Worm (Caenorhabditis elegans) whole organism, late embryonic: ENCODE data around the gene Y7A5A.9.

Experiments used
- K02D7.2 ChIP-seq: sonication (generic microtip); optimal IDR thresholded peaks from 2 replicates; lab custom pipeline; 2017; ENCODE audit warnings: mild to moderate bottlenecking, missing genetic modification characterization, missing compliant biosample characterization
- K09A11.1 ChIP-seq: sonication (generic microtip); optimal IDR thresholded peaks from 2 replicates; lab custom pipeline; 2017; ENCODE audit warnings: antibody characterized with exemption, mild to moderate bottlenecking, missing genetic modification characterization, missing compliant biosample characterization; ENCODE audit not compliant: insufficient read depth
- T23F11.4 ChIP-seq: fragments of 200-800 bp; sonication (Bioruptor generic); optimal IDR thresholded peaks from 2 replicates; lab custom pipeline; 2018; ENCODE audit warnings: mild to moderate bottlenecking, missing genetic modification characterization, missing compliant biosample characterization
- ahr-1 ChIP-seq: sonication (generic microtip); optimal IDR thresholded peaks from 2 replicates; lab custom pipeline; 2016; ENCODE audit warnings: missing genetic modification characterization, missing compliant biosample characterization
- ama-1 ChIP-seq: fragments of 150-350 bp; optimal IDR thresholded peaks from 2 replicates; lab custom pipeline; 2014
- ceh-14 ChIP-seq: sonication (generic microtip); optimal IDR thresholded peaks from 2 replicates; lab custom pipeline; 2016; ENCODE audit warnings: missing genotype, missing genetic modification characterization, missing compliant biosample characterization
- ceh-18 ChIP-seq: sonication (generic microtip); optimal IDR thresholded peaks from 2 replicates; lab custom pipeline; 2016; ENCODE audit warnings: missing genetic modification characterization, missing compliant biosample characterization
- ceh-24 ChIP-seq: sonication (generic microtip); optimal IDR thresholded peaks from 2 replicates; lab custom pipeline; 2016; ENCODE audit warnings: mild to moderate bottlenecking, missing genetic modification characterization, missing compliant biosample characterization
- ceh-34 ChIP-seq: sonication (generic microtip); optimal IDR thresholded peaks from 2 replicates; lab custom pipeline; 2016; ENCODE audit warnings: mild to moderate bottlenecking, missing genetic modification characterization, missing compliant biosample characterization
- ceh-48 ChIP-seq: sonication (generic microtip); optimal IDR thresholded peaks from 2 replicates; lab custom pipeline; 2016; ENCODE audit warnings: missing genetic modification characterization, inconsistent platforms, missing compliant biosample characterization
- ceh-6 ChIP-seq: fragments of 200-800 bp; sonication (Bioruptor generic); optimal IDR thresholded peaks from 2 replicates; lab custom pipeline; 2018; ENCODE audit warnings: mild to moderate bottlenecking, missing genetic modification characterization, missing compliant biosample characterization
- dmd-4 ChIP-seq: sonication (generic microtip); optimal IDR thresholded peaks from 2 replicates; lab custom pipeline; 2016; ENCODE audit warnings: borderline replicate concordance, missing genetic modification characterization, missing compliant biosample characterization
- dve-1 ChIP-seq: sonication (generic microtip); optimal IDR thresholded peaks from 2 replicates; lab custom pipeline; 2017; ENCODE audit warnings: antibody characterized with exemption, mild to moderate bottlenecking, missing genetic modification characterization, missing compliant biosample characterization
- elt-2 ChIP-seq: sonication (generic microtip); optimal IDR thresholded peaks from 2 replicates; lab custom pipeline; 2016; ENCODE audit warnings: missing genetic modification reagents, missing genetic modification characterization, missing compliant biosample characterization
- ets-4 ChIP-seq: sonication (generic microtip); optimal IDR thresholded peaks from 2 replicates; lab custom pipeline; 2016; ENCODE audit warnings: missing genetic modification characterization, missing compliant biosample characterization
- eyg-1 ChIP-seq: sonication (generic microtip); optimal IDR thresholded peaks from 2 replicates; lab custom pipeline; 2016; ENCODE audit warnings: missing genotype, missing genetic modification characterization, missing compliant biosample characterization
- fax-1 ChIP-seq: sonication (generic microtip); optimal IDR thresholded peaks from 2 replicates; lab custom pipeline; 2016; ENCODE audit warnings: missing genotype, missing genetic modification characterization, missing compliant biosample characterization
- fkh-10 ChIP-seq: fragments of 150-350 bp; optimal IDR thresholded peaks from 2 replicates; lab custom pipeline; 2014; ENCODE audit warnings: missing biosample characterization, missing genetic modification reagents, missing genetic modification characterization
- fkh-6 ChIP-seq: sonication (generic microtip); optimal IDR thresholded peaks from 2 replicates; lab custom pipeline; 2016; ENCODE audit warnings: missing genetic modification characterization, missing compliant biosample characterization
- gmeb-2 ChIP-seq: sonication (generic microtip); optimal IDR thresholded peaks from 2 replicates; lab custom pipeline; 2016; ENCODE audit warnings: missing genetic modification characterization, inconsistent platforms, missing compliant biosample characterization
- hlh-13 ChIP-seq: fragments of 200-800 bp; sonication (Bioruptor generic); optimal IDR thresholded peaks from 2 replicates; lab custom pipeline; 2018; ENCODE audit warnings: mild to moderate bottlenecking, missing genetic modification characterization, missing compliant biosample characterization
- lim-6 ChIP-seq: sonication (generic microtip); optimal IDR thresholded peaks from 2 replicates; lab custom pipeline; 2016; ENCODE audit warnings: missing genetic modification characterization, missing compliant biosample characterization
- lin-11 ChIP-seq: fragments of 200-800 bp; sonication (Bioruptor generic); optimal IDR thresholded peaks from 2 replicates; lab custom pipeline; 2018; ENCODE audit warnings: mild to moderate bottlenecking, missing genetic modification characterization, missing compliant biosample characterization
- mec-3 ChIP-seq: sonication (generic microtip); optimal IDR thresholded peaks from 2 replicates; lab custom pipeline; 2016; ENCODE audit warnings: borderline replicate concordance, missing genetic modification characterization, missing compliant biosample characterization
- nfya-1 ChIP-seq: sonication (generic microtip); optimal IDR thresholded peaks from 2 replicates; lab custom pipeline; 2017; ENCODE audit warnings: missing genetic modification characterization, mild to moderate bottlenecking, missing compliant biosample characterization, antibody characterized with exemption, moderate library complexity
- npax-4 ChIP-seq: sonication (generic microtip); optimal IDR thresholded peaks from 2 replicates; lab custom pipeline; 2016; ENCODE audit warnings: missing genetic modification characterization, missing compliant biosample characterization
- odd-2 ChIP-seq: sonication (generic microtip); optimal IDR thresholded peaks from 2 replicates; lab custom pipeline; 2017; ENCODE audit warnings: antibody characterized with exemption, mild to moderate bottlenecking, missing genetic modification characterization, missing compliant biosample characterization
- pat-9 ChIP-seq: fragments of 200-800 bp; sonication (Bioruptor generic); optimal IDR thresholded peaks from 2 replicates; lab custom pipeline; 2018; ENCODE audit warnings: mild to moderate bottlenecking, missing genetic modification characterization, moderate library complexity, missing compliant biosample characterization
- pax-1 ChIP-seq: fragments of 150-350 bp; optimal IDR thresholded peaks from 2 replicates; lab custom pipeline; 2014; ENCODE audit warnings: missing biosample characterization, missing genetic modification characterization
- pha-2 ChIP-seq: sonication (generic microtip); optimal IDR thresholded peaks from 2 replicates; lab custom pipeline; 2017; ENCODE audit warnings: mild to moderate bottlenecking, missing genetic modification characterization, missing compliant biosample characterization
- pros-1 ChIP-seq: fragments of 150-350 bp; optimal IDR thresholded peaks from 2 replicates; lab custom pipeline; 2014; ENCODE audit warnings: missing biosample characterization, missing genetic modification reagents, missing genetic modification characterization
- ref-2 ChIP-seq: sonication (generic microtip); optimal IDR thresholded peaks from 2 replicates; lab custom pipeline; 2016; ENCODE audit warnings: missing genetic modification characterization, missing compliant biosample characterization
- rnt-1 ChIP-seq: sonication (generic microtip); optimal IDR thresholded peaks from 2 replicates; lab custom pipeline; 2016; ENCODE audit warnings: missing genetic modification characterization, missing compliant biosample characterization
- sox-2 ChIP-seq: fragments of 200-800 bp; sonication (Bioruptor generic); IDR thresholded peaks from 2 replicates; pipeline ENCODE4 v1.3.6; 2022; ENCODE audit warnings: missing genetic modification reagents, missing genetic modification characterization, missing compliant biosample characterization
- tbx-2 ChIP-seq: sonication (generic microtip); optimal IDR thresholded peaks from 2 replicates; lab custom pipeline; 2016; ENCODE audit warnings: missing genetic modification characterization, missing compliant biosample characterization
- ttx-3 ChIP-seq: sonication (generic microtip); optimal IDR thresholded peaks from 2 replicates; lab custom pipeline; 2016; ENCODE audit warnings: missing genetic modification reagents, missing genetic modification characterization, missing compliant biosample characterization
- unc-3 ChIP-seq, 2 experiments: fragments of 200-800 bp in 1 of 2; sonication (Bioruptor generic) in 1 of 2; sonication (generic microtip) in 1 of 2; conservative IDR thresholded peaks in 1 of 2; optimal IDR thresholded peaks in 1 of 2; 2 replicates each; pipeline versions ENCODE4 v1.3.6 to Lab custom; 2016 to 2022; ENCODE audit warnings: missing compliant biosample characterization in 2 of 2, missing genetic modification characterization in 2 of 2, missing genetic modification reagents in 1 of 2
- unc-42 ChIP-seq: sonication (generic microtip); optimal IDR thresholded peaks from 2 replicates; lab custom pipeline; 2016; ENCODE audit warnings: missing genotype, missing genetic modification characterization, missing compliant biosample characterization
- zip-5 ChIP-seq: sonication (generic microtip); optimal IDR thresholded peaks from 2 replicates; lab custom pipeline; 2016; ENCODE audit warnings: missing genetic modification characterization, missing compliant biosample characterization
- ztf-16 ChIP-seq: sonication (generic microtip); optimal IDR thresholded peaks from 2 replicates; lab custom pipeline; 2017; ENCODE audit warnings: missing genetic modification characterization, missing compliant biosample characterization

The Y7A5A.9 gene

DNA sequence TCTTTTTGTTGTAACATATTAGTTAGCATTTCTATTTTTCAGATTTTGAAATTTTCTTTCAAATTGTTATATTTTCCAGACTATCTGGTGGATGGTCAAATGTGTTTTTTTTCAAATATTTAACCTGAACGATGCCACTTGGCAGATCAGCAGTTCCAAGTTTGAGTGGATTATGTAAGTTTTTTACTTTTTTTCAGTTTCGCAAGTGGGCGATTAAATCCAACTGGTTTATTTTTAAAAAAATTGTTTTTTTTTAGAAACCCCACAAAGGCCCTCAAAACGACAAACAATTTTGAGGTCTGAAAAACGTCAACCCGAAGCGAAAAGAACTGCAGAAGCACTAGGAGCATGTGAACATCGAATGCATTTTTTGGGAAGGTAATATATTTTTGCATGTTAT, at the start of gene Y7A5A.9:
TSS of gene Y7A5A.9 (plus strand) at position 301 of the 400 bp plus-strand sequence.
- TF ChIP-seq ztf-16 (no peak), ceh-6 (GFP tag; lab: Kevin White, UChicago) (no peak), K09A11.1 (tag; lab: Kevin White, UChicago) (no peak), dmd-4 (tag; lab: Kevin White, UChicago) (no peak), pat-9 (tag; lab: Kevin White, UChicago) (no peak)
- TF ChIP-seq, all 69 proteins: peak for 0

DNA sequence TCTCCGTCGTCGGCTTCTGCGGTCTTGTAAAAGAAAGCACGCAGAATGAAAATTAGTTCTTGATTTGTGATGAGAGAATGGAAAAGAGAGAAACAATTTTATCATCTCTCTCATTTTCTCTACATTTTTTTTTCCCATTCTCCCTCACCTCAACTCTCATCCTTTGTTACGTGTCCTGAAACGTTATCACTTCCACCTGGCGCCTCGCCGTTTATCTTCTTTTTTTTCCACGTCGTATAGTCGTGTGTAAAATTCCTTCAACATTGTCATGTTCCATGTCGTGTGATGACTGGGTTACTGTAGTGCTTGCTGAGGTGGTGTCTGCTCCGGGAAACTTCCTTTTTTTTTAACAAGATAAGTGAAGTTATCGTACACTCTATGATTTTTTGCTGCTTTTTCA, 47.5 kb upstream of the Y7A5A.9 start:
- TF ChIP-seq lim-6 (no peak), sox-2 (GFP tag; lab: Robert Waterston, UW) (no peak), ceh-48 (tag; lab: Kevin White, UChicago) (no peak), pros-1 (tag; lab: Kevin White, UChicago) (no peak), pax-1 (tag; lab: Kevin White, UChicago) (no peak), ama-1 (lab: Kevin White, UChicago) (no peak), nfya-1 (tag; lab: Kevin White, UChicago) (no peak), npax-4 (no peak), ceh-18 (no peak), lin-11 (tag; lab: Kevin White, UChicago) (no peak), ceh-14 (tag; lab: Kevin White, UChicago) (no peak), tbx-2 (tag; lab: Kevin White, UChicago) (no peak)
- TF ChIP-seq, all 69 proteins: peak for 0

- no peak for TF ChIP-seq pha-2 (tag; lab: Kevin White, UChicago)
- no peak for TF ChIP-seq mec-3 (tag; lab: Kevin White, UChicago)
- TF ChIP-seq K02D7.2 (tag; lab: Kevin White, UChicago) = no peak
- no peak for TF ChIP-seq ets-4 (tag; lab: Kevin White, UChicago)
- TF ChIP-seq, all 69 proteins: peak for 0
These were observed 44.9 kb upstream of the Y7A5A.9 start, which contains the start of gene Y7A5A.24 for ce11 chrX:15782027-15782426. Y7A5A.24 (minus strand) TSS chrX:15782127.

- TF ChIP-seq ttx-3 (tag; lab: Kevin White, UChicago) (no peak), npax-4 (no peak), dve-1 (tag; lab: Kevin White, UChicago) (no peak), gmeb-2 (tag; lab: Kevin White, UChicago) (no peak), ceh-24 (tag; lab: Kevin White, UChicago) (no peak), mec-3 (tag; lab: Kevin White, UChicago) (no peak), ceh-34 (tag; lab: Kevin White, UChicago) (no peak), ceh-14 (tag; lab: Kevin White, UChicago) (no peak), pros-1 (tag; lab: Kevin White, UChicago) (no peak), pax-1 (tag; lab: Kevin White, UChicago) (no peak), unc-42 (tag; lab: Kevin White, UChicago) (no peak), pat-9 (tag; lab: Kevin White, UChicago) (no peak), fkh-10 (GFP tag; lab: Kevin White, UChicago) (no peak), ahr-1 (no peak), ets-4 (tag; lab: Kevin White, UChicago) (no peak), sox-2 (GFP tag; lab: Robert Waterston, UW) (no peak), ceh-48 (tag; lab: Kevin White, UChicago) (no peak), elt-2 (tag; lab: Kevin White, UChicago) (no peak), fax-1 (tag; lab: Kevin White, UChicago) (no peak), lim-6 (no peak)
These were observed 42.4 kb upstream of the Y7A5A.9 start, which contains the start of gene Y7A5A.3 for ce11 chrX:15784570-15784969. Y7A5A.3 (minus strand) TSS chrX:15784670.

- TF ChIP-seq fkh-10 (GFP tag; lab: Kevin White, UChicago) = no peak
- TF ChIP-seq fkh-6 (tag; lab: Kevin White, UChicago) = no peak
- TF ChIP-seq ref-2 (tag; lab: Kevin White, UChicago) = no peak
- TF ChIP-seq ztf-16 = no peak
- no peak for TF ChIP-seq ama-1 (lab: Kevin White, UChicago)
- TF ChIP-seq eyg-1 = no peak
- no peak for TF ChIP-seq pha-2 (tag; lab: Kevin White, UChicago)
- no peak for TF ChIP-seq unc-3 (GFP tag; conservative IDR thresholded peaks at IDR 0.05; lab: Robert Waterston, UW)
- no peak for TF ChIP-seq unc-3 (tag; optimal IDR thresholded peaks at IDR 0.05; lab: Kevin White, UChicago)
- no peak for TF ChIP-seq rnt-1 (tag; lab: Kevin White, UChicago)
- TF ChIP-seq T23F11.4 (GFP tag; lab: Kevin White, UChicago) = no peak
- TF ChIP-seq hlh-13 = no peak
- TF ChIP-seq unc-42 (tag; lab: Kevin White, UChicago) = no peak
- no peak for TF ChIP-seq zip-5 (tag; lab: Kevin White, UChicago)
- no peak for TF ChIP-seq odd-2 (tag; lab: Kevin White, UChicago)
- no peak for TF ChIP-seq pros-1 (tag; lab: Kevin White, UChicago)
These were observed 40.2 kb upstream of the Y7A5A.9 start, which contains the start of gene Y7A5A.5 for ce11 chrX:15786726-15787125. Y7A5A.5 (minus strand) TSS chrX:15786826.
